Worm (Caenorhabditis elegans) whole organism, late embryonic: ENCODE data around the gene rop-1.

Experiments
- K09A11.1 ChIP-seq: sonication (generic microtip); optimal IDR thresholded peaks from 2 replicates; lab custom pipeline; 2017; ENCODE audit warnings: antibody characterized with exemption, mild to moderate bottlenecking, missing genetic modification characterization, missing compliant biosample characterization; ENCODE audit not compliant: insufficient read depth
- ama-1 ChIP-seq: fragments of 150-350 bp; optimal IDR thresholded peaks from 2 replicates; lab custom pipeline; 2014
- ceh-19 ChIP-seq: fragments of 200-800 bp; sonication (Bioruptor generic); optimal IDR thresholded peaks from 2 replicates; lab custom pipeline; 2018; ENCODE audit warnings: mild to moderate bottlenecking, missing genetic modification characterization, missing compliant biosample characterization
- ceh-6 ChIP-seq: fragments of 200-800 bp; sonication (Bioruptor generic); optimal IDR thresholded peaks from 2 replicates; lab custom pipeline; 2018; ENCODE audit warnings: mild to moderate bottlenecking, missing genetic modification characterization, missing compliant biosample characterization
- elt-2 ChIP-seq: sonication (generic microtip); optimal IDR thresholded peaks from 2 replicates; lab custom pipeline; 2016; ENCODE audit warnings: missing genetic modification reagents, missing genetic modification characterization, missing compliant biosample characterization
- fkh-10 ChIP-seq: fragments of 150-350 bp; optimal IDR thresholded peaks from 2 replicates; lab custom pipeline; 2014; ENCODE audit warnings: missing biosample characterization, missing genetic modification reagents, missing genetic modification characterization
- nhr-11 ChIP-seq: fragments of 150-350 bp; optimal IDR thresholded peaks from 2 replicates; lab custom pipeline; 2014; ENCODE audit warnings: missing biosample characterization, missing genetic modification characterization
- pat-9 ChIP-seq: fragments of 200-800 bp; sonication (Bioruptor generic); optimal IDR thresholded peaks from 2 replicates; lab custom pipeline; 2018; ENCODE audit warnings: mild to moderate bottlenecking, missing genetic modification characterization, moderate library complexity, missing compliant biosample characterization
- pax-1 ChIP-seq: fragments of 150-350 bp; optimal IDR thresholded peaks from 2 replicates; lab custom pipeline; 2014; ENCODE audit warnings: missing biosample characterization, missing genetic modification characterization
- pros-1 ChIP-seq: fragments of 150-350 bp; optimal IDR thresholded peaks from 2 replicates; lab custom pipeline; 2014; ENCODE audit warnings: missing biosample characterization, missing genetic modification reagents, missing genetic modification characterization
- tbx-2 ChIP-seq: sonication (generic microtip); optimal IDR thresholded peaks from 2 replicates; lab custom pipeline; 2016; ENCODE audit warnings: missing genetic modification characterization, missing compliant biosample characterization

- TF ChIP-seq pros-1 (no peak), pat-9 (tag; lab: Kevin White, UChicago) (no peak), pax-1 (tag; lab: Kevin White, UChicago) (no peak), ama-1 (no peak), elt-2 (tag; lab: Kevin White, UChicago) (no peak), ceh-19 (GFP tag; lab: Kevin White, UChicago) (no peak), fkh-10 (no peak), ceh-6 (GFP tag; lab: Kevin White, UChicago) (no peak), K09A11.1 (tag; lab: Kevin White, UChicago) (no peak), nhr-11 (tag; lab: Kevin White, UChicago) (no peak), tbx-2 (tag; lab: Kevin White, UChicago) (no peak)
Measured at ce11 chrV:10285853-10286252, 31.0 kb upstream of the rop-1 start.
